Fruit fly (Drosophila melanogaster): ENCODE data around the gene CG4960.

Gene CG4960

DNA sequence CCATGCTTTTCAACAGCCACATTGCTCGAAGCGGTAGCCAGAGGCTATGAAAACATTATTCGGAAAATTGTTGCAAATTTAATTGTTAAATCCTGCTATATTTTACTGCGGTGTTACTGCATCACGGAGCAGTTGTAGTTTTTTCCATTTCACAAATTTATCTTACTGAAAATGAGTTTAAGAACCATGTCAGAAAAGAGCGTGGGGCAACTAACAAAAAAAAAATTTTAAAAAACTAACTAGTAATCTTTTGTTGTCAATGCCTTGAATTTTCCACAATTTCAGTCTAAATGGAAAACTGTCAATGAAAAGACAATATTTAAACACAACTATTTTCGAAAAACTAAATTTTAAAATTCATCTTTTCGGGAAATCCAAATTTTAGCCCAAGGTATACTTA is 23.7 kb upstream of the CG4960 start, which contains the start of gene CG5024:
CG5024 (plus strand) TSS at position 301 of the 400 bp plus-strand sequence.
- no peak for TF ChIP-seq CG7045 (GFP tag; optimal IDR thresholded peaks at IDR 0.05)
- no peak for TF ChIP-seq CG5204 (GFP tag; optimal IDR thresholded peaks at IDR 0.05)
- no peak for TF ChIP-seq CG14711 (tag; optimal IDR thresholded peaks at IDR 0.05)
- no peak for TF ChIP-seq toe (GFP tag; optimal IDR thresholded peaks at IDR 0.05)
- TF ChIP-seq tj (GFP tag; optimal IDR thresholded peaks at IDR 0.05) = no peak
- TF ChIP-seq pad (GFP tag; optimal IDR thresholded peaks at IDR 0.05) = no peak
- TF ChIP-seq cic (GFP tag; optimal IDR thresholded peaks at IDR 0.05) = no peak
- TF ChIP-seq Clk (GFP tag; optimal IDR thresholded peaks at IDR 0.05) = no peak
- TF ChIP-seq CG12768 (GFP tag; optimal IDR thresholded peaks at IDR 0.05) = no peak
- TF ChIP-seq kay (GFP tag; ENCODE audit: borderline replicate concordance) = no peak
- TF ChIP-seq bab1 (GFP tag; optimal IDR thresholded peaks at IDR 0.05) = no peak
- TF ChIP-seq Hr96 (GFP tag; optimal IDR thresholded peaks at IDR 0.05) = no peak
- TF ChIP-seq CG7101 (tag; optimal IDR thresholded peaks at IDR 0.05) = no peak
- TF ChIP-seq CG11617 (GFP tag; optimal IDR thresholded peaks at IDR 0.05) = no peak
- no peak for TF ChIP-seq CG33017 (tag; optimal IDR thresholded peaks at IDR 0.05)
- TF ChIP-seq Crg-1 (GFP tag; optimal IDR thresholded peaks at IDR 0.05) = no peak
- TF ChIP-seq cnc (optimal IDR thresholded peaks at IDR 0.05) = no peak
- no peak for TF ChIP-seq CG1620 (GFP tag; optimal IDR thresholded peaks at IDR 0.05)
- TF ChIP-seq ovo (GFP tag; optimal IDR thresholded peaks at IDR 0.05) = no peak
- no peak for TF ChIP-seq Mnt (GFP tag; optimal IDR thresholded peaks at IDR 0.05)

DNA sequence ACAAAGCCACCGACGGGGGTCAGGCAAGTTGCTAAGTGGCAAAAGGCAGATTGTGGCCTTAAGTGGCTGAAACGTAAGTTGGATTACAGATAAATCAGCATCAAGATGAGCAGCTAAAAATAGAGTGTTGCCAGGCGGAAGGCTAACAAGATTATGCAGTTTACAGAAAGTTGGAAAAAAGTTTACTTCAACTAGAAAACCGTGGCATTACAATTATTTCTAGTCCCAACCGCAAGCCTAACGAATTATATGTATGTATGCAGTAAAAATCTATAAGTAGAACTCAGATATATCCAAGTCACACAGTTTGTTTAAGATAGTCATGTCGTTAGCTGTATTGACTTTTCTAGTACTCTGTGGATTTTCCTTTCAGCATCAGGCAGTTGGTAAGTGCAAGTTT is 19.0 kb upstream of the CG4960 start, which contains the start of gene BG642167:
BG642167 (plus strand) TSS at position 301 of the 400 bp plus-strand sequence.
- TF ChIP-seq cic (GFP tag; optimal IDR thresholded peaks at IDR 0.05) (no peak), ovo (GFP tag; optimal IDR thresholded peaks at IDR 0.05) (no peak), kay (GFP tag; ENCODE audit: borderline replicate concordance) (no peak), Mnt (GFP tag; optimal IDR thresholded peaks at IDR 0.05) (no peak), CG12768 (GFP tag; optimal IDR thresholded peaks at IDR 0.05) (no peak), CG7045 (GFP tag; optimal IDR thresholded peaks at IDR 0.05) (no peak), CG5204 (GFP tag; optimal IDR thresholded peaks at IDR 0.05) (no peak), toe (GFP tag; optimal IDR thresholded peaks at IDR 0.05) (no peak), CG33017 (tag; optimal IDR thresholded peaks at IDR 0.05) (no peak)

DNA sequence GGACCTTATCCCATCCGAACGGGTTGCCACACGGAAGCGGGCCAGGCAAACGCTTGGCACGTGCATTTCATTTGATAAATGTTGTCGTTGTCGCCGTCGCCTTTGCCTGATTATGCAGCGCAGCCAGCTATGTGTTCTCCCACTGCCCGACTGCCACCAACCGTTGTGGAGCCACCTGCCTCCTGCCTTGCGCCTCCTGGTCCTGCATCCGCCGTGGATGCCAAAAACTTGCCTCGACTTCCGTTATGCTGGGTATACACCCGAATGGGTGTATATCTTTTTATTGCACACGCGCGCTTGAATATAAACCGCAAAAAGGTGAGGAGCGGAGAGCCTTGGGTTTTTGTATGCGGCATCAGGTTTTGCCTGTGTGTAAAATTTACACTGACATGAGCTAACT is 4.7 kb upstream of the CG4960 start:
- TF ChIP-seq CG7101 (tag; optimal IDR thresholded peaks at IDR 0.05) (no peak), CG12768 (GFP tag; optimal IDR thresholded peaks at IDR 0.05) (no peak), Mnt (GFP tag; optimal IDR thresholded peaks at IDR 0.05) (no peak)

DNA sequence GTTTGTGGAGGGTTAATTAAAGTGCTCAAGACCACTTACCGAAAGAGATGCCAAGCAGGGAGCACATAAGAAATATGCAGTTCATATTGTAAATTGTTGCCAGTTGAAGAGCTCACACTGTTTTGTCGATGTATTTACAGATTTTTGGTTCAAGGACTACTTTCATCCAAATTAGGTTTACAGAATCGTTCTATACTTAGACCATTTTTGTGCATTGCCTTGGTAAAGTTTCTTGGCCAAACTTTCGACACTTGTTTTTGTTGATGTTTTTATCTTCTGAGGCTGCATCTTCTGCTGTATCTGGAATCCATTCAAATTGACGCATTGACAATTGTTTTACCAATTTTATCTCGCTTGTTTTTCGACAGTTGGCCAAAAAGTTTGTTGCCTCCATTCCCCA is 3.3 kb upstream of the CG4960 start, which contains the start of gene CG31093:
CG31093 (minus strand) TSS at position 101 of the 400 bp plus-strand sequence.
- TF ChIP-seq toe (GFP tag; optimal IDR thresholded peaks at IDR 0.05) (no peak), CG33017 (tag; optimal IDR thresholded peaks at IDR 0.05) (no peak), tj (GFP tag; optimal IDR thresholded peaks at IDR 0.05) (no peak), CG5204 (GFP tag; optimal IDR thresholded peaks at IDR 0.05) (no peak), CG11617 (GFP tag; optimal IDR thresholded peaks at IDR 0.05) (no peak), cic (GFP tag; optimal IDR thresholded peaks at IDR 0.05) (no peak), cnc (optimal IDR thresholded peaks at IDR 0.05) (no peak), kay (GFP tag; ENCODE audit: borderline replicate concordance) (no peak), Mnt (GFP tag; optimal IDR thresholded peaks at IDR 0.05) (no peak), CG7045 (GFP tag; optimal IDR thresholded peaks at IDR 0.05) (no peak), Clk (GFP tag; optimal IDR thresholded peaks at IDR 0.05) (no peak), CG14711 (tag; optimal IDR thresholded peaks at IDR 0.05) (no peak), Hr96 (GFP tag; optimal IDR thresholded peaks at IDR 0.05) (no peak), CG7101 (tag; optimal IDR thresholded peaks at IDR 0.05) (no peak), pad (GFP tag; optimal IDR thresholded peaks at IDR 0.05) (no peak), bab1 (GFP tag; optimal IDR thresholded peaks at IDR 0.05) (no peak), ovo (GFP tag; optimal IDR thresholded peaks at IDR 0.05) (no peak), CG1620 (GFP tag; optimal IDR thresholded peaks at IDR 0.05) (no peak), CG12768 (GFP tag; optimal IDR thresholded peaks at IDR 0.05) (no peak), Crg-1 (GFP tag; optimal IDR thresholded peaks at IDR 0.05) (no peak)

DNA sequence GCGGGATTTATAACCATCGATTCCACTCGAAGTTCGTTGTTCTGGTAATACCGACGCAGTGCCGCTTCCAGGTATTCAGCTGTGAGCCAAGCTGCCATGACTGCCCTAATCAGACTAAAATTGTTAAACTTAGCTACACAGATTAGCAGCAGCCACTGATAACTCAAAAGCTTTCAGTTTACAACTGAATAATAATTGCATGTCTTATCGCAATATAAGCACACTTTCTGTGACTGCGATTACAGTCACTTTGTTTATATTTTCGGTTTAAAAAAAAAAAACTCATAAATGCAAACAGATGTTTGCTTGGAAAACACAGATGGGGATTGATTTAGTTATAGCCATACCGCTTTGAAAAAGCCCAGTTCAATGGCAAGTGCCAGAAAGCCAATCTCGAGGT is 2.3 kb upstream of the CG4960 start, which contains the start of gene CG31380:
CG31380 (minus strand) TSS at position 101 of the 400 bp plus-strand sequence.
- TF ChIP-seq CG14711 (tag; optimal IDR thresholded peaks at IDR 0.05) (no peak), CG1620 (GFP tag; optimal IDR thresholded peaks at IDR 0.05) (no peak), kay (GFP tag; ENCODE audit: borderline replicate concordance) (no peak), tj (GFP tag; optimal IDR thresholded peaks at IDR 0.05) (no peak), cic (GFP tag; optimal IDR thresholded peaks at IDR 0.05) (no peak), CG7101 (tag; optimal IDR thresholded peaks at IDR 0.05) (no peak), Clk (GFP tag; optimal IDR thresholded peaks at IDR 0.05) (no peak), pad (GFP tag; optimal IDR thresholded peaks at IDR 0.05) (no peak), CG33017 (tag; optimal IDR thresholded peaks at IDR 0.05) (no peak), CG7045 (GFP tag; optimal IDR thresholded peaks at IDR 0.05) (no peak), Mnt (GFP tag; optimal IDR thresholded peaks at IDR 0.05) (no peak), bab1 (GFP tag; optimal IDR thresholded peaks at IDR 0.05) (no peak), Hr96 (GFP tag; optimal IDR thresholded peaks at IDR 0.05) (no peak)

DNA sequence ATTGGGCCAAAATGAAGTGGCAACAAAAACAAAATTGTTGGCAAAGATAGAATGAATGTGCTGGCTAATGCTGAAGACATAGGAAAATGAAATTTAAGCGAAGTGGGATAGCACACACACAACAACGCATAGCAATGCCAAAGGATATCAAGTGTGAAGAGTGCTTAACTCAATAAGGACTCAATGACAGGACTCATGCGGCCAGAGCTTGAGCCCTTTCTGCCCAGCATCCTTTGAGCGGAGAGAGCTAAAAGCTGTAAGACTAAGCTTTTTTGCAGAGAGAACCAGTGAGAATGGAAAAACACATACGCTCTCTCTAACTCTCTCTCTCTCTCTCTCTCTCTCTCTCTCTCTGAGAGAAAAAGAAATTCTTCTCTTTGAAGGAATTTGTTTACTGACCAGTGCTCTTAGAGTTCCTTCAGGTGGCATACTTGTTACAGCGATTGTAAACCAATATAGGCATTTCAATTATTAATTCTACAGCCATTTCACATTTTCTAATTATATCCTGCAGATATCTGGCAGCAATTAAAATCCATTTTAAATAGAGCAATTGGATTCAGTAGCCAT is 4.2 kb downstream of the CG4960 start:
- TF ChIP-seq toe (GFP tag; optimal IDR thresholded peaks at IDR 0.05) = no peak

DNA sequence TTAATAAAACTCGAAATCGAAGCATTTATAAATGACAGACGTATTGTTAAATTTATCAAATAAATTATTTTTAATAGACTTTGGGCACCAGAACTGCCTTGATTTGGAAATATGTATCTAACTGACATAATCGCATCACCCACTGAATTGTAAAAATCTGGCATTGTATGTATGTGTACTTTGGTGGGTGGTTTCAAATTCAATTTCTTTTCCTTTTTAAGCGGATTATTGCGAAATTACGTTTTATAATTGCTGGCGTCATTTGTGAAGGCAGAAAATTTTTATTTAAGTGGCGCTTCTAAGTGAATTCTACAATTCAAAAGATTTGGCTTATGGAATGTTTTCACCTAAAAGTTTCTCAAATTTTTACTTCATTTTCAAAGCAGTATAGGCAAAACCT is 8.9 kb downstream of the CG4960 start, which contains the start of gene CG4956:
CG4956 (minus strand) TSS at position 101 of the 400 bp plus-strand sequence.
- TF ChIP-seq cic (GFP tag; optimal IDR thresholded peaks at IDR 0.05) (no peak), CG5204 (GFP tag; optimal IDR thresholded peaks at IDR 0.05) (no peak), CG33017 (tag; optimal IDR thresholded peaks at IDR 0.05) (no peak), CG12768 (GFP tag; optimal IDR thresholded peaks at IDR 0.05) (no peak), toe (GFP tag; optimal IDR thresholded peaks at IDR 0.05) (no peak)
